Worm (Caenorhabditis elegans): ENCODE results near the gene Y82E9BR.6.

DNA sequence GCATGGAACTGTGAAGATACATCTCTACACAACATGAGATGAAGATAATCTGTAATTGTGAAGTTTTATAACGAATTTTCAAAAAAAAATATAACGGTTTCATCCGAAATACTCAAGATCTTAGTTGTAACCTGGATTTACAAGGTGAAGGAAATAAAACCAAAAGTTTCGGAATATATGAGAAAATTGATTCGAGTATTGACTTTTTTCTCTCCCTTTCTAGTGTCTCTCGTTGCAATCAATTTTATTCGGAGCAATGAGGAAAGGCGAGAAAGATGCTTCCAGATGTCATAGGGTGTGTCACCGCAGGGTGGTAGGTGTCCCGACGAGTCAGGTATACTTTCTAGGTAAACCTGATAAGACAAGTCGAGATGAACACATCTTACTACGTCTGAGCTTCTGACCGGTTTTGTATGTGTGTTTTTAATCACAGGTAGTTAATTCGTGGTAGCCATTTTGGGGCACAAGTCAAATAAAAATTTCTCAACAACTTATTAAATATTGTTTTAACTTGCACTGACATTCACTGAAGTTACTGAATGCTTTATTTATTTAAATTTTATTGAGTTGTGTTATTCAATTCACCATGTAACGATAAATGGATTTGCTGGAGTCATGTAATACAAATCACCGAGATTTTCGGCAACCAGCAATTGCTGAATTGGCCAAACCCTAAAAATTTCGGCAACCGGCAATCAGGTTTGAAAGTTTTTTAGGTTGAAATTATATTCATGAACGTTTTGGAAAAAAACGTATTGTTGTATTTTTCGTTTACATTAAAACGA lies 7.4 kb downstream of the Y82E9BR.6 start, which contains the start of gene pals-20:
- TF ChIP-seq nhr-12 (tag; optimal IDR thresholded peaks at IDR 0.05) = no peak
- TF ChIP-seq nhr-28 (tag; optimal IDR thresholded peaks at IDR 0.05) = no peak
- no peak for TF ChIP-seq snpc-4 (tag; optimal IDR thresholded peaks at IDR 0.05)
- no peak for TF ChIP-seq blmp-1 (tag; optimal IDR thresholded peaks at IDR 0.05)
